Fruit fly (Drosophila melanogaster) whole organism, larva: ENCODE data around the gene Apc.
A peak's percentile ranks its signal among the peaks of the same experiment; 100 is the strongest.

Source experiments
- noc ChIP-seq: fragments of 200-800 bp; sonication (Bioruptor generic); optimal IDR thresholded peaks from 3 replicates; lab custom pipeline; 2019; ENCODE audit warnings: missing biosample characterization, mild to moderate bottlenecking, missing genetic modification characterization, moderate library complexity

Apc gene

dm6 chr3R:28858241-28858647 is 13.7 kb upstream of the Apc start:
- TF ChIP-seq noc (tag; lab: Kevin White, UChicago): no peak

- no peak for TF ChIP-seq noc (tag; lab: Kevin White, UChicago)
These were observed 12.9 kb upstream of the Apc start for dm6 chr3R:28857287-28858024.

- no peak for TF ChIP-seq noc (tag; lab: Kevin White, UChicago)
These were observed 12.3 kb upstream of the Apc start for dm6 chr3R:28856829-28857228.

dm6 chr3R:28856140-28856539 is 11.6 kb upstream of the Apc start:
- no peak for TF ChIP-seq noc (tag; lab: Kevin White, UChicago)

dm6 chr3R:28851966-28852377 is 7.4 kb upstream of the Apc start:
- TF ChIP-seq noc (tag; lab: Kevin White, UChicago): no peak

- no peak for TF ChIP-seq noc (tag; lab: Kevin White, UChicago)
These were observed 7.0 kb upstream of the Apc start for dm6 chr3R:28851530-28851929.

- TF ChIP-seq noc (tag; lab: Kevin White, UChicago): no peak
These were observed 6.2 kb upstream of the Apc start for dm6 chr3R:28850662-28851257.

- no peak for TF ChIP-seq noc (tag; lab: Kevin White, UChicago)
These were observed 4.3 kb upstream of the Apc start for dm6 chr3R:28848693-28849470.

dm6 chr3R:28847547-28848316 is 3.2 kb upstream of the Apc start:
- no peak for TF ChIP-seq noc (tag; lab: Kevin White, UChicago)

dm6 chr3R:28846877-28847529 is 2.5 kb upstream of the Apc start:
- no peak for TF ChIP-seq noc (tag; lab: Kevin White, UChicago)

dm6 chr3R:28845981-28846380 is 1.4 kb upstream of the Apc start:
- TF ChIP-seq noc (tag; lab: Kevin White, UChicago): no peak

- TF ChIP-seq noc (tag; lab: Kevin White, UChicago): peak; percentile 24
These were observed 879 bp upstream of the Apc start for dm6 chr3R:28845377-28845876.

dm6 chr3R:28843776-28844610 is 555 bp downstream of the Apc start:
- no peak for TF ChIP-seq noc (tag; lab: Kevin White, UChicago)

- TF ChIP-seq noc (tag; lab: Kevin White, UChicago): no peak
These were observed 2.1 kb downstream of the Apc start for dm6 chr3R:28842431-28842830.
